Fruit fly (Drosophila melanogaster) whole organism, embryonic: Measurements from ENCODE around the gene IntS14.

Experiments
- Abd-B ChIP-seq: fragments of 200-800 bp; sonication (Bioruptor generic); optimal IDR thresholded peaks from 2 replicates; lab custom pipeline; 2018; ENCODE audit warnings: missing biosample characterization, mild to moderate bottlenecking, missing genetic modification characterization, moderate library complexity
- Ada2b ChIP-seq: fragments of 200-800 bp; sonication (Bioruptor generic); IDR thresholded peaks from 2 replicates; pipeline ENCODE4 v1.3.6; 2022; ENCODE audit warnings: missing biosample characterization, missing genetic modification characterization
- Aef1 ChIP-seq: fragments of 200-800 bp; sonication (Bioruptor generic); IDR thresholded peaks from 3 replicates; pipeline ENCODE4 v1.3.6; 2022; ENCODE audit warnings: missing biosample characterization, missing genetic modification characterization
- Bteb2 ChIP-seq: fragments of 200-800 bp; sonication (Bioruptor generic); optimal IDR thresholded peaks from 2 replicates; lab custom pipeline; 2016; ENCODE audit warnings: missing biosample characterization, missing genetic modification characterization
- CG1024 ChIP-seq: fragments of 200-800 bp; sonication (Bioruptor generic); IDR thresholded peaks from 2 replicates; pipeline ENCODE4 v1.3.6; 2022; ENCODE audit warnings: missing biosample characterization, missing genetic modification characterization
- CG10979 ChIP-seq: fragments of 200-800 bp; sonication (Bioruptor generic); optimal IDR thresholded peaks from 2 replicates; lab custom pipeline; 2018; ENCODE audit warnings: missing biosample characterization, mild to moderate bottlenecking, missing genetic modification characterization, moderate library complexity
- CG11456 ChIP-seq: fragments of 200-800 bp; sonication (Bioruptor generic); IDR thresholded peaks from 3 replicates; pipeline ENCODE4 v1.3.6; 2022; ENCODE audit warnings: missing biosample characterization, missing genetic modification characterization
- CG12391 ChIP-seq: fragments of 200-800 bp; sonication (Bioruptor generic); optimal IDR thresholded peaks from 3 replicates; lab custom pipeline; 2018; ENCODE audit warnings: missing biosample characterization, mild to moderate bottlenecking, missing genetic modification characterization, moderate library complexity
- CG12942 ChIP-seq: fragments of 200-800 bp; sonication (Bioruptor generic); optimal IDR thresholded peaks from 3 replicates; lab custom pipeline; 2016; ENCODE audit warnings: missing biosample characterization, missing genetic modification characterization
- CG15601 ChIP-seq: fragments of 200-800 bp; sonication (Bioruptor generic); optimal IDR thresholded peaks from 3 replicates; lab custom pipeline; 2019; ENCODE audit warnings: missing biosample characterization, mild to moderate bottlenecking, missing genetic modification characterization, moderate library complexity
- CG16815 ChIP-seq: fragments of 200-800 bp; sonication (Bioruptor generic); optimal IDR thresholded peaks from 3 replicates; lab custom pipeline; 2017; ENCODE audit warnings: missing biosample characterization, mild to moderate bottlenecking, missing genetic modification characterization
- CG16863 ChIP-seq: fragments of 200-800 bp; sonication (Bioruptor generic); optimal IDR thresholded peaks from 3 replicates; lab custom pipeline; 2016; ENCODE audit warnings: missing biosample characterization, missing genetic modification characterization
- CG18599 ChIP-seq: fragments of 200-800 bp; sonication (Bioruptor generic); optimal IDR thresholded peaks from 3 replicates; lab custom pipeline; 2017; ENCODE audit warnings: missing biosample characterization, missing genetic modification characterization, mild to moderate bottlenecking, moderate library complexity, missing genetic modification reagents
- CG2129 ChIP-seq: fragments of 200-800 bp; sonication (Bioruptor generic); IDR thresholded peaks from 2 replicates; pipeline ENCODE4 v1.3.6; 2022; ENCODE audit warnings: missing biosample characterization, missing genetic modification characterization; ENCODE audit not compliant: partially characterized antibody
- CG31224 ChIP-seq: fragments of 200-800 bp; sonication (Bioruptor generic); IDR thresholded peaks from 2 replicates; pipeline ENCODE4 v1.3.6; 2022; ENCODE audit warnings: missing biosample characterization, missing genetic modification characterization
- CG32772 ChIP-seq: fragments of 200-800 bp; sonication (Bioruptor generic); IDR thresholded peaks from 2 replicates; pipeline ENCODE4 v1.3.6; 2022; ENCODE audit warnings: missing biosample characterization, missing genetic modification characterization
- CG3407 ChIP-seq: fragments of 200-800 bp; sonication (Bioruptor generic); optimal IDR thresholded peaks from 2 replicates; lab custom pipeline; 2018; ENCODE audit warnings: missing biosample characterization, mild to moderate bottlenecking, missing genetic modification characterization
- CG43689 ChIP-seq: fragments of 200-800 bp; sonication (Bioruptor generic); IDR thresholded peaks from 2 replicates; pipeline ENCODE4 v1.3.6; 2022; ENCODE audit warnings: missing biosample characterization, missing genetic modification characterization
- CG7928 ChIP-seq: fragments of 200-800 bp; sonication (Bioruptor generic); optimal IDR thresholded peaks from 2 replicates; lab custom pipeline; 2017; ENCODE audit warnings: missing biosample characterization, mild to moderate bottlenecking, missing genetic modification characterization
- CG7987 ChIP-seq: fragments of 200-800 bp; sonication (Bioruptor generic); optimal IDR thresholded peaks from 2 replicates; lab custom pipeline; 2018; ENCODE audit warnings: missing biosample characterization, mild to moderate bottlenecking, missing genetic modification characterization, moderate library complexity
- CG8924 ChIP-seq: fragments of 200-800 bp; optimal IDR thresholded peaks from 3 replicates; lab custom pipeline; 2019; ENCODE audit warnings: missing biosample characterization, mild to moderate bottlenecking, missing genetic modification characterization, moderate library complexity
- Chrac-16 ChIP-seq: fragments of 200-800 bp; sonication (Bioruptor generic); optimal IDR thresholded peaks from 3 replicates; lab custom pipeline; 2016; ENCODE audit warnings: missing biosample characterization, missing genetic modification characterization
- Dp ChIP-seq: fragments of 200-800 bp; sonication (Bioruptor generic); optimal IDR thresholded peaks from 2 replicates; lab custom pipeline; 2018; ENCODE audit warnings: missing biosample characterization, mild to moderate bottlenecking, missing genetic modification characterization, moderate library complexity
- MBD-R2 ChIP-seq: fragments of 200-800 bp; sonication (Bioruptor generic); IDR thresholded peaks from 2 replicates; pipeline ENCODE4 v1.3.6; 2022; ENCODE audit warnings: missing biosample characterization, missing genetic modification characterization
- NfI ChIP-seq: fragments of 200-800 bp; sonication (Bioruptor generic); optimal IDR thresholded peaks from 3 replicates; lab custom pipeline; 2018; ENCODE audit warnings: missing biosample characterization, mild to moderate bottlenecking, missing genetic modification characterization, moderate library complexity
- Side ChIP-seq: fragments of 200-800 bp; sonication (Bioruptor generic); optimal IDR thresholded peaks from 2 replicates; lab custom pipeline; 2016; ENCODE audit warnings: missing biosample characterization, missing genetic modification characterization
- Trl ChIP-seq, 3 experiments: fragments of >200 bp in 2 of 3; fragments of 200-800 bp in 1 of 3; sonication (Bioruptor generic) in 1 of 3; optimal IDR thresholded peaks; 2 replicates in 1 of 3; 3 replicates in 2 of 3; lab custom pipeline; 2016 to 2017; ENCODE audit warnings: missing biosample characterization in 1 of 3, missing genetic modification characterization in 1 of 3
- aop ChIP-seq: fragments of 200-800 bp; sonication (Bioruptor generic); IDR thresholded peaks from 2 replicates; pipeline ENCODE4 v1.3.6; 2022; ENCODE audit warnings: missing biosample characterization, missing genetic modification characterization
- cad ChIP-seq: fragments of >200 bp; optimal IDR thresholded peaks from 2 replicates; lab custom pipeline; 2017; ENCODE audit warnings: missing biosample characterization, missing genetic modification characterization
- cas ChIP-seq: fragments of 200-800 bp; sonication (Bioruptor generic); IDR thresholded peaks from 2 replicates; pipeline ENCODE4 v1.3.6; 2022; ENCODE audit warnings: missing biosample characterization, missing genetic modification characterization
- chinmo ChIP-seq: fragments of 200-800 bp; sonication (Bioruptor generic); IDR thresholded peaks from 4 replicates; pipeline ENCODE4 v1.3.6; 2022; ENCODE audit warnings: missing biosample characterization, missing genetic modification characterization; ENCODE audit not compliant: partially characterized antibody
- croc ChIP-seq: fragments of 200-800 bp; sonication (Bioruptor generic); conservative IDR thresholded peaks from 3 replicates; pipeline ENCODE4 v1.3.6; 2022; ENCODE audit warnings: missing biosample characterization, missing genetic modification characterization
- crp ChIP-seq, 2 experiments: fragments of 200-800 bp; sonication (Bioruptor generic); optimal IDR thresholded peaks; 2 replicates in 1 of 2; 3 replicates in 1 of 2; lab custom pipeline; 2017; ENCODE audit warnings: missing biosample characterization in 2 of 2, missing genetic modification characterization in 2 of 2, mild to moderate bottlenecking in 1 of 2, moderate library complexity in 1 of 2
- dmrt11E ChIP-seq: fragments of 200-800 bp; sonication (Bioruptor generic); optimal IDR thresholded peaks from 3 replicates; lab custom pipeline; 2018; ENCODE audit warnings: missing biosample characterization, mild to moderate bottlenecking, missing genetic modification characterization, moderate library complexity
- ems ChIP-seq: fragments of 200-800 bp; sonication (Bioruptor generic); optimal IDR thresholded peaks from 3 replicates; lab custom pipeline; 2016; ENCODE audit warnings: missing biosample characterization, missing genetic modification characterization
- fu2 ChIP-seq: fragments of 200-800 bp; sonication (Bioruptor generic); optimal IDR thresholded peaks from 2 replicates; lab custom pipeline; 2016; ENCODE audit warnings: missing biosample characterization, missing genetic modification characterization
- inv ChIP-seq: fragments of 200-800 bp; sonication (Bioruptor generic); IDR thresholded peaks from 2 replicates; pipeline ENCODE4 v1.3.6; 2022; ENCODE audit warnings: missing biosample characterization, missing genetic modification characterization; ENCODE audit not compliant: partially characterized antibody
- jigr1 ChIP-seq: fragments of 200-800 bp; sonication (Bioruptor generic); IDR thresholded peaks from 3 replicates; pipeline ENCODE4 v1.3.6; 2022; ENCODE audit warnings: missing biosample characterization, missing genetic modification characterization
- mld ChIP-seq: fragments of 200-800 bp; sonication (Bioruptor generic); IDR thresholded peaks from 3 replicates; pipeline ENCODE4 v1.3.6; 2022; ENCODE audit warnings: missing biosample characterization, missing genetic modification characterization; ENCODE audit not compliant: partially characterized antibody
- nom ChIP-seq: fragments of 200-800 bp; sonication (Bioruptor generic); optimal IDR thresholded peaks from 2 replicates; lab custom pipeline; 2017; ENCODE audit warnings: missing biosample characterization, missing genetic modification characterization, mild to moderate bottlenecking, moderate library complexity, missing genetic modification reagents
- pzg ChIP-seq: fragments of 200-800 bp; sonication (Bioruptor generic); optimal IDR thresholded peaks from 3 replicates; lab custom pipeline; 2018; ENCODE audit warnings: missing biosample characterization, mild to moderate bottlenecking, missing genetic modification characterization, moderate library complexity
- rib ChIP-seq: fragments of 200-800 bp; sonication (Bioruptor generic); IDR thresholded peaks from 2 replicates; pipeline ENCODE4 v1.3.6; 2022; ENCODE audit warnings: missing biosample characterization, missing genetic modification characterization
- schlank ChIP-seq: fragments of 200-800 bp; sonication (Bioruptor generic); optimal IDR thresholded peaks from 2 replicates; lab custom pipeline; 2018; ENCODE audit warnings: missing biosample characterization, mild to moderate bottlenecking, missing genetic modification characterization
- sens ChIP-seq: fragments of 200-800 bp; sonication (Bioruptor generic); peaks from one replicate; lab custom pipeline; 2016; ENCODE audit warnings: missing biosample characterization, missing genetic modification characterization
- shn ChIP-seq: fragments of 200-800 bp; sonication (Bioruptor generic); optimal IDR thresholded peaks from 3 replicates; lab custom pipeline; 2016; ENCODE audit warnings: missing biosample characterization, missing genetic modification characterization
- sima ChIP-seq: fragments of 200-800 bp; sonication (Bioruptor generic); optimal IDR thresholded peaks from 2 replicates; lab custom pipeline; 2016; ENCODE audit warnings: missing biosample characterization, missing genetic modification characterization
- slbo ChIP-seq: fragments of 200-800 bp; sonication (Bioruptor generic); IDR thresholded peaks from 2 replicates; pipeline ENCODE4 v1.3.6; 2022; ENCODE audit warnings: missing biosample characterization, missing genetic modification characterization
- tgo ChIP-seq: fragments of 200-800 bp; sonication (Bioruptor generic); IDR thresholded peaks from 3 replicates; pipeline ENCODE4 v1.3.6; 2022; ENCODE audit warnings: missing biosample characterization, missing genetic modification characterization
- vvl ChIP-seq: fragments of 200-800 bp; sonication (Bioruptor generic); IDR thresholded peaks from 2 replicates; pipeline ENCODE4 v1.3.6; 2022; ENCODE audit warnings: missing biosample characterization, missing genetic modification characterization
- zfh2 ChIP-seq: fragments of 200-800 bp; sonication (Bioruptor generic); optimal IDR thresholded peaks from 2 replicates; lab custom pipeline; 2016; ENCODE audit warnings: missing biosample characterization, missing genetic modification characterization

Gene IntS14

dm6 chr2L:1150554-1150953 lies 13.7 kb upstream of the IntS14 start, which contains the start of the genes Tfb4 and Vps29 (continued):
- TF ChIP-seq CG7928 (GFP tag; lab: Kevin White, UChicago) (no peak), CG12942 (GFP tag; lab: Kevin White, UChicago) (peak; percentile 12), ems (GFP tag; lab: Kevin White, UChicago) (peak; percentile 67), cas (GFP tag; lab: Robert Waterston, UW) (0 out of 2 replicates have a peak, but pooled peaks have one; percentile 15), inv (GFP tag; lab: Robert Waterston, UW) (peak; percentile 68), mld (GFP tag; lab: Robert Waterston, UW) (peak; percentile 96), shn (GFP tag; lab: Kevin White, UChicago) (peak; percentile 18), sens (peak; percentile 35), Bteb2 (GFP tag; lab: Kevin White, UChicago) (peak; percentile 32), fu2 (peak; percentile 49), slbo (GFP tag; lab: Robert Waterston, UW) (peak; percentile 69), MBD-R2 (GFP tag; lab: Robert Waterston, UW) (peak; percentile 97), CG15601 (peak; percentile 11), schlank (tag; lab: Kevin White, UChicago) (no peak), CG11456 (GFP tag; lab: Robert Waterston, UW) (peak; percentile 71; the same call in 2 of the 3 replicates), CG7987 (GFP tag; lab: Kevin White, UChicago) (peak; percentile 44), cad (GFP tag; lab: Kevin White, UChicago) (no peak), CG31224 (GFP tag; lab: Robert Waterston, UW) (peak; percentile 36; the same call in 1 of the 2 replicates), zfh2 (GFP tag; lab: Kevin White, UChicago) (peak; percentile 84), Dp (GFP tag; lab: Kevin White, UChicago) (peak; percentile 65), CG10979 (peak; percentile 35), Aef1 (GFP tag; lab: Robert Waterston, UW) (peak; percentile 24; the same call in 1 of the 3 replicates), dmrt11E (tag; lab: Kevin White, UChicago) (peak; percentile 11), Chrac-16 (peak; percentile 49), Abd-B (GFP tag; lab: Kevin White, UChicago) (no peak), CG8924 (tag; lab: Kevin White, UChicago) (peak; percentile 39), tgo (GFP tag; lab: Robert Waterston, UW) (0 out of 3 replicates have a peak, but pooled peaks have one; percentile 14), nom (GFP tag; lab: Kevin White, UChicago) (no peak), CG32772 (peak; percentile 12; the same call in 1 of the 2 replicates), CG18599 (peak; percentile 32), rib (GFP tag; lab: Robert Waterston, UW) (peak; percentile 62; the same call in 1 of the 2 replicates), CG16815 (no peak), Side (GFP tag; lab: Kevin White, UChicago) (peak; percentile 63), crp (GFP tag; optimal IDR thresholded peaks at IDR 0.05; lab: Kevin White, UChicago) (peak in 1 of 2 experiments; percentile 61), CG43689 (GFP tag; lab: Robert Waterston, UW) (no peak), aop (no peak), CG12391 (peak; percentile 43), pzg (GFP tag; lab: Kevin White, UChicago) (peak; percentile 70), sima (GFP tag; lab: Kevin White, UChicago) (no peak), Trl (optimal IDR thresholded peaks at IDR 0.05; lab: Kevin White, UChicago) (no peak), Trl (GFP tag; optimal IDR thresholded peaks at IDR 0.05; lab: Kevin White, UChicago) (peak; percentile 58), CG1024 (GFP tag; lab: Robert Waterston, UW) (0 out of 2 replicates have a peak, but pooled peaks have one; percentile 32), croc (GFP tag; lab: Robert Waterston, UW) (no peak), Ada2b (GFP tag; lab: Robert Waterston, UW) (peak; percentile 47; the same call in 1 of the 2 replicates), vvl (GFP tag; lab: Robert Waterston, UW) (peak; percentile 58; the same call in 1 of the 2 replicates), CG16863 (GFP tag; lab: Kevin White, UChicago) (peak; percentile 12), CG3407 (GFP tag; lab: Kevin White, UChicago) (no peak), chinmo (GFP tag; lab: Robert Waterston, UW) (peak; percentile 96), jigr1 (GFP tag; lab: Robert Waterston, UW) (no peak), CG2129 (GFP tag; lab: Robert Waterston, UW) (peak; percentile 70), NfI (GFP tag; lab: Kevin White, UChicago) (peak; percentile 51)
